Fruit fly (Drosophila melanogaster) S2 (cell line): Measurements from ENCODE around the gene MsR2.

Source experiments
- CG8478 ChIP-seq: fragments of >200 bp; optimal IDR thresholded peaks from 2 replicates; lab custom pipeline; 2018
- CTCF ChIP-seq, 2 experiments: fragments of >200 bp; optimal IDR thresholded peaks; 2 replicates each; lab custom pipeline; 2018

dm6 chr3L:2253962-2254662, 28.6 kb upstream of the MsR2 start:
- no peak for TF ChIP-seq CG8478 (lab: Kevin White, UChicago)
- TF ChIP-seq CTCF (optimal IDR thresholded peaks at IDR 0.05; lab: Kevin White, UChicago): no peak
